Worm (Caenorhabditis elegans): Measurements from ENCODE around the gene coh-4.
A peak's percentile ranks its signal among the peaks of the same experiment; 100 is the strongest.

Gene coh-4

DNA sequence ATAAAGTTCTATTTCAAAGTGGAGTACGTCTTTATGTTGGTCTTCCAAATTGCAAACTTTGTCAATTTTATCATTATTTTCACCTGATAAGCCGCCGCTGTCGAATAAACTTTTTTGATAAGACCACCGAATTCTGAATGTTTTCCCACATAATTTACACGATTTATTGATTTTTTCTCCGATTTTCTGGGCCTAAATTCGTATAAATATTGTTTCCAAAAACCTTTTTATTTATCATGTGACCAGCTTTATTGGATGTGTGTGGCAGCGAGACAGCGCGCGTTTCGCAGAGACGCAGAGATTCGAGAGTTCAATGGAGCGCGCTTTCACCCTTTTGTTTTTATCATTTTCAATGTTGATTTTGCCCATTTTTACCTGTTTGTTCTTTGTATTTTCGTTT, 32.4 kb downstream of the coh-4 start:
- TF ChIP-seq nhr-42 (GFP tag; IDR thresholded peaks at IDR 0.05) (peak; percentile 57; the same call in 1 of the 2 replicates), egl-27 (tag; optimal IDR thresholded peaks at IDR 0.05) (no peak), F10B5.3 (tag; optimal IDR thresholded peaks at IDR 0.05) (no peak), php-3 (GFP tag; IDR thresholded peaks at IDR 0.05) (peak; percentile 63; the same call in 1 of the 2 replicates), lin-38 (GFP tag; IDR thresholded peaks at IDR 0.05) (peak; percentile 94), duxl-1 (tag; optimal IDR thresholded peaks at IDR 0.05; ENCODE audit: poor library complexity) (peak; percentile 65), ceh-28 (tag; optimal IDR thresholded peaks at IDR 0.05) (peak; percentile 18), unc-62 (GFP tag; optimal IDR thresholded peaks at IDR 0.05 in 1 of 2) (no peak), unc-62 (tag; optimal IDR thresholded peaks at IDR 0.05) (no peak), hmg-1.1 (GFP tag; IDR thresholded peaks at IDR 0.05) (peak; percentile 69), F37D6.2 (tag; optimal IDR thresholded peaks at IDR 0.05) (peak; percentile 17), ztf-7 (tag; optimal IDR thresholded peaks at IDR 0.05) (no peak), aha-1 (tag) (peak; percentile 88), ZK337.2 (GFP tag; IDR thresholded peaks at IDR 0.05) (no peak), nhr-6 (tag; optimal IDR thresholded peaks at IDR 0.05) (no peak), Y48G9A.11 (GFP tag; IDR thresholded peaks at IDR 0.05) (no peak), lin-13 (GFP tag; optimal IDR thresholded peaks at IDR 0.05) (peak; percentile 65), mxl-2 (GFP tag; conservative IDR thresholded peaks at IDR 0.05) (no peak), lsy-2 (tag; optimal IDR thresholded peaks at IDR 0.05) (peak in 1 of 2 experiments; percentile 87), madf-9 (GFP tag; conservative IDR thresholded peaks at IDR 0.05) (no peak), fos-1 (tag; optimal IDR thresholded peaks at IDR 0.05) (no peak), zip-2 (tag; optimal IDR thresholded peaks at IDR 0.05) (peak; percentile 21), dmd-6 (GFP tag; IDR thresholded peaks at IDR 0.05) (peak; percentile 58), F26F4.8 (GFP tag; conservative IDR thresholded peaks at IDR 0.05) (no peak), daf-8 (GFP tag; IDR thresholded peaks at IDR 0.05) (no peak), ctbp-1 (GFP tag; IDR thresholded peaks at IDR 0.05) (0 out of 2 replicates have a peak, but pooled peaks have one; percentile 20), sdz-12 (GFP tag; optimal IDR thresholded peaks at IDR 0.05) (no peak), T20F7.1 (GFP tag; optimal IDR thresholded peaks at IDR 0.05) (no peak), daf-16 (GFP tag; optimal IDR thresholded peaks at IDR 0.05) (peak in 1 of 2 experiments; percentile 31), daf-16 (tag; optimal IDR thresholded peaks at IDR 0.05) (peak; percentile 66), F49E8.2 (tag; optimal IDR thresholded peaks at IDR 0.05; ENCODE audit: borderline replicate concordance) (no peak), lin-39 (tag; optimal IDR thresholded peaks at IDR 0.05) (no peak), ceh-44 (GFP tag; IDR thresholded peaks at IDR 0.05) (no peak), hif-1 (tag; optimal IDR thresholded peaks at IDR 0.05) (peak in 1 of 2 experiments; percentile 83), fkh-10 (GFP tag; optimal IDR thresholded peaks at IDR 0.05) (peak; percentile 18), aly-2 (tag; optimal IDR thresholded peaks at IDR 0.05) (no peak), ZK546.5 (tag; optimal IDR thresholded peaks at IDR 0.05) (no peak), mes-2 (tag; optimal IDR thresholded peaks at IDR 0.05; ENCODE audit: poor library complexity, severe bottlenecking) (peak; percentile 52), R02D3.7 (tag; optimal IDR thresholded peaks at IDR 0.05) (no peak), daf-12 (tag; optimal IDR thresholded peaks at IDR 0.05) (no peak), mdl-1 (tag; optimal IDR thresholded peaks at IDR 0.05) (peak in 1 of 2 experiments; percentile 51), Y105C5A.15 (GFP tag; IDR thresholded peaks at IDR 0.05) (no peak), nhr-111 (GFP tag; optimal IDR thresholded peaks at IDR 0.05) (no peak), nhr-237 (tag; optimal IDR thresholded peaks at IDR 0.05) (no peak), nhr-77 (tag; optimal IDR thresholded peaks at IDR 0.05) (peak; percentile 59), nhr-76 (tag; optimal IDR thresholded peaks at IDR 0.05) (no peak), ceh-62 (tag; optimal IDR thresholded peaks at IDR 0.05) (no peak), mxl-3 (GFP tag; optimal IDR thresholded peaks at IDR 0.05) (peak; percentile 44), ceh-20 (GFP tag; IDR thresholded peaks at IDR 0.05) (0 out of 2 replicates have a peak, but pooled peaks have one; percentile 43), tag-97 (GFP tag; IDR thresholded peaks at IDR 0.05) (no peak), saeg-2 (GFP tag; IDR thresholded peaks at IDR 0.05) (no peak), spr-3 (GFP tag; optimal IDR thresholded peaks at IDR 0.05) (no peak)

All from whole organism, L4 larva.